Worm (Caenorhabditis elegans) whole organism, L4/young adult: ENCODE measurements around the gene emc-3.

Source experiments
- W03F9.2 ChIP-seq: fragments of 150-350 bp; optimal IDR thresholded peaks from 2 replicates; lab custom pipeline; 2014; ENCODE audit warnings: missing biosample characterization, missing genetic modification characterization
- dao-5 ChIP-seq: sonication (generic microtip); optimal IDR thresholded peaks from 2 replicates; lab custom pipeline; 2016; ENCODE audit warnings: missing genotype, missing genetic modification characterization, moderate library complexity, missing compliant biosample characterization

DNA sequence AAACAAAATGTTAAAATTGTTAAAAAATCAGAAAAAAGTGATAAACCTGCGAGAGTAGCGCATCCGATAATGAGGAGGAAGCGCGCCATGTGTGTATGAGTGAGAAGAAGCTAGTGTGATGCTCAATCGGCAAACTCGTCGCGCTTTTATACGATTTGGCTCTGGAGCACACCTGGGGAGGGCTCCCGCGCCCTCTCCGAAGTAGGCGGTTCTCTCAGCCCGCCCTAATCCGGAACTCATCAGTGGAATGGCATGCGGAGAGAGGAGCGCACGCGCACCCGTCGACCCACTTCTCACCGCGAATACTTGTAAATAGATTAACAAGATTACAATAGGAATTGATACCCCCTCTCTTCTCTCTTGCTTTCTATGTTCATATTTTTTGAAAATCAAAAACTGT lies 50.4 kb downstream of the emc-3 start, which contains the start of gene pqn-74:
- no peak for TF ChIP-seq dao-5 (tag; lab: Kevin White, UChicago)
- TF ChIP-seq W03F9.2, result no peak
